Worm (Caenorhabditis elegans) whole organism, late embryonic: Measurements from ENCODE around the gene math-14.

ENCODE experiments used
- C38D4.7 ChIP-seq: fragments of 200-800 bp; sonication (Bioruptor generic); optimal IDR thresholded peaks from 2 replicates; lab custom pipeline; 2018; ENCODE audit warnings: mild to moderate bottlenecking, missing genetic modification characterization, moderate library complexity, missing compliant biosample characterization
- K02D7.2 ChIP-seq: sonication (generic microtip); optimal IDR thresholded peaks from 2 replicates; lab custom pipeline; 2017; ENCODE audit warnings: mild to moderate bottlenecking, missing genetic modification characterization, missing compliant biosample characterization
- Y22D7AL.16 ChIP-seq: sonication (generic microtip); optimal IDR thresholded peaks from 2 replicates; lab custom pipeline; 2016; ENCODE audit warnings: missing genetic modification characterization, missing compliant biosample characterization
- ahr-1 ChIP-seq: sonication (generic microtip); optimal IDR thresholded peaks from 2 replicates; lab custom pipeline; 2016; ENCODE audit warnings: missing genetic modification characterization, missing compliant biosample characterization
- ama-1 ChIP-seq: fragments of 150-350 bp; optimal IDR thresholded peaks from 2 replicates; lab custom pipeline; 2014
- ceh-14 ChIP-seq: sonication (generic microtip); optimal IDR thresholded peaks from 2 replicates; lab custom pipeline; 2016; ENCODE audit warnings: missing genotype, missing genetic modification characterization, missing compliant biosample characterization
- ceh-19 ChIP-seq: fragments of 200-800 bp; sonication (Bioruptor generic); optimal IDR thresholded peaks from 2 replicates; lab custom pipeline; 2018; ENCODE audit warnings: mild to moderate bottlenecking, missing genetic modification characterization, missing compliant biosample characterization
- ceh-2 ChIP-seq: sonication (generic microtip); optimal IDR thresholded peaks from 2 replicates; lab custom pipeline; 2016; ENCODE audit warnings: missing genotype, missing genetic modification characterization, missing compliant biosample characterization
- ceh-22 ChIP-seq: sonication (generic microtip); optimal IDR thresholded peaks from 2 replicates; lab custom pipeline; 2017; ENCODE audit warnings: missing biosample characterization, missing genetic modification characterization
- ceh-24 ChIP-seq: sonication (generic microtip); optimal IDR thresholded peaks from 2 replicates; lab custom pipeline; 2016; ENCODE audit warnings: mild to moderate bottlenecking, missing genetic modification characterization, missing compliant biosample characterization
- ceh-31 ChIP-seq: sonication (generic microtip); optimal IDR thresholded peaks from 2 replicates; lab custom pipeline; 2016; ENCODE audit warnings: missing genetic modification characterization, missing compliant biosample characterization
- ceh-45 ChIP-seq: fragments of 200-800 bp; sonication (Bioruptor generic); IDR thresholded peaks from 2 replicates; pipeline ENCODE4 v1.3.6; 2022; ENCODE audit warnings: missing genetic modification reagents, missing genetic modification characterization, missing compliant biosample characterization
- ceh-48 ChIP-seq: sonication (generic microtip); optimal IDR thresholded peaks from 2 replicates; lab custom pipeline; 2016; ENCODE audit warnings: missing genetic modification characterization, inconsistent platforms, missing compliant biosample characterization
- ceh-6 ChIP-seq: fragments of 200-800 bp; sonication (Bioruptor generic); optimal IDR thresholded peaks from 2 replicates; lab custom pipeline; 2018; ENCODE audit warnings: mild to moderate bottlenecking, missing genetic modification characterization, missing compliant biosample characterization
- ceh-9 ChIP-seq: sonication (generic microtip); optimal IDR thresholded peaks from 2 replicates; lab custom pipeline; 2016; ENCODE audit warnings: mild to moderate bottlenecking, missing genetic modification characterization, inconsistent platforms, missing compliant biosample characterization
- che-1 ChIP-seq: sonication (generic microtip); optimal IDR thresholded peaks from 2 replicates; lab custom pipeline; 2016; ENCODE audit warnings: mild to moderate bottlenecking, missing genetic modification characterization, missing compliant biosample characterization
- elt-4 ChIP-seq: sonication (generic microtip); optimal IDR thresholded peaks from 2 replicates; lab custom pipeline; 2016; ENCODE audit warnings: missing genetic modification characterization, missing compliant biosample characterization
- fkh-10 ChIP-seq: fragments of 150-350 bp; optimal IDR thresholded peaks from 2 replicates; lab custom pipeline; 2014; ENCODE audit warnings: missing biosample characterization, missing genetic modification reagents, missing genetic modification characterization
- fkh-6 ChIP-seq: sonication (generic microtip); optimal IDR thresholded peaks from 2 replicates; lab custom pipeline; 2016; ENCODE audit warnings: missing genetic modification characterization, missing compliant biosample characterization
- hlh-13 ChIP-seq: fragments of 200-800 bp; sonication (Bioruptor generic); optimal IDR thresholded peaks from 2 replicates; lab custom pipeline; 2018; ENCODE audit warnings: mild to moderate bottlenecking, missing genetic modification characterization, missing compliant biosample characterization
- hlh-30 ChIP-seq: sonication (generic microtip); optimal IDR thresholded peaks from 2 replicates; lab custom pipeline; 2017; ENCODE audit warnings: antibody characterized with exemption, missing genetic modification characterization, missing compliant biosample characterization; ENCODE audit not compliant: insufficient read depth
- hlh-6 ChIP-seq: sonication (generic microtip); optimal IDR thresholded peaks from 2 replicates; lab custom pipeline; 2016; ENCODE audit warnings: missing genotype, missing genetic modification characterization, missing compliant biosample characterization
- lim-6 ChIP-seq: sonication (generic microtip); optimal IDR thresholded peaks from 2 replicates; lab custom pipeline; 2016; ENCODE audit warnings: missing genetic modification characterization, missing compliant biosample characterization
- lin-11 ChIP-seq: fragments of 200-800 bp; sonication (Bioruptor generic); optimal IDR thresholded peaks from 2 replicates; lab custom pipeline; 2018; ENCODE audit warnings: mild to moderate bottlenecking, missing genetic modification characterization, missing compliant biosample characterization
- mec-3 ChIP-seq: sonication (generic microtip); optimal IDR thresholded peaks from 2 replicates; lab custom pipeline; 2016; ENCODE audit warnings: borderline replicate concordance, missing genetic modification characterization, missing compliant biosample characterization
- nfya-1 ChIP-seq: sonication (generic microtip); optimal IDR thresholded peaks from 2 replicates; lab custom pipeline; 2017; ENCODE audit warnings: missing genetic modification characterization, mild to moderate bottlenecking, missing compliant biosample characterization, antibody characterized with exemption, moderate library complexity
- npax-4 ChIP-seq: sonication (generic microtip); optimal IDR thresholded peaks from 2 replicates; lab custom pipeline; 2016; ENCODE audit warnings: missing genetic modification characterization, missing compliant biosample characterization
- odd-2 ChIP-seq: sonication (generic microtip); optimal IDR thresholded peaks from 2 replicates; lab custom pipeline; 2017; ENCODE audit warnings: antibody characterized with exemption, mild to moderate bottlenecking, missing genetic modification characterization, missing compliant biosample characterization
- pha-2 ChIP-seq: sonication (generic microtip); optimal IDR thresholded peaks from 2 replicates; lab custom pipeline; 2017; ENCODE audit warnings: mild to moderate bottlenecking, missing genetic modification characterization, missing compliant biosample characterization
- pha-4 ChIP-seq: fragments of 150-350 bp; optimal IDR thresholded peaks from 2 replicates; lab custom pipeline; 2018; ENCODE audit warnings: missing biosample characterization, missing genetic modification reagents, missing genetic modification characterization
- pqm-1 ChIP-seq: sonication (generic microtip); optimal IDR thresholded peaks from 2 replicates; lab custom pipeline; 2016; ENCODE audit warnings: missing genetic modification characterization, missing compliant biosample characterization
- pros-1 ChIP-seq: fragments of 150-350 bp; optimal IDR thresholded peaks from 2 replicates; lab custom pipeline; 2014; ENCODE audit warnings: missing biosample characterization, missing genetic modification reagents, missing genetic modification characterization
- ref-2 ChIP-seq: sonication (generic microtip); optimal IDR thresholded peaks from 2 replicates; lab custom pipeline; 2016; ENCODE audit warnings: missing genetic modification characterization, missing compliant biosample characterization
- rnt-1 ChIP-seq: sonication (generic microtip); optimal IDR thresholded peaks from 2 replicates; lab custom pipeline; 2016; ENCODE audit warnings: missing genetic modification characterization, missing compliant biosample characterization
- sdc-2 ChIP-seq: sonication (generic microtip); optimal IDR thresholded peaks from 2 replicates; lab custom pipeline; 2016; ENCODE audit warnings: missing genotype, missing genetic modification characterization, missing compliant biosample characterization
- sox-2 ChIP-seq: fragments of 200-800 bp; sonication (Bioruptor generic); IDR thresholded peaks from 2 replicates; pipeline ENCODE4 v1.3.6; 2022; ENCODE audit warnings: missing genetic modification reagents, missing genetic modification characterization, missing compliant biosample characterization
- tbx-2 ChIP-seq: sonication (generic microtip); optimal IDR thresholded peaks from 2 replicates; lab custom pipeline; 2016; ENCODE audit warnings: missing genetic modification characterization, missing compliant biosample characterization
- unc-3 ChIP-seq, 2 experiments: fragments of 200-800 bp in 1 of 2; sonication (Bioruptor generic) in 1 of 2; sonication (generic microtip) in 1 of 2; conservative IDR thresholded peaks in 1 of 2; optimal IDR thresholded peaks in 1 of 2; 2 replicates each; pipeline versions ENCODE4 v1.3.6 to Lab custom; 2016 to 2022; ENCODE audit warnings: missing compliant biosample characterization in 2 of 2, missing genetic modification characterization in 2 of 2, missing genetic modification reagents in 1 of 2
- unc-55 ChIP-seq: sonication (generic microtip); optimal IDR thresholded peaks from 2 replicates; lab custom pipeline; 2017; ENCODE audit warnings: missing biosample characterization, missing genetic modification reagents, missing genetic modification characterization
- unc-86 ChIP-seq: sonication (generic microtip); optimal IDR thresholded peaks from 2 replicates; lab custom pipeline; 2016; ENCODE audit warnings: missing genetic modification characterization, missing compliant biosample characterization
- zip-5 ChIP-seq: sonication (generic microtip); optimal IDR thresholded peaks from 2 replicates; lab custom pipeline; 2016; ENCODE audit warnings: missing genetic modification characterization, missing compliant biosample characterization

math-14 gene

ce11 chrII:1886379-1886778 is 17.2 kb downstream of the math-14 start, which contains the start of gene math-7:
Gene math-7 (minus strand): TSS chrII:1886479.
- TF ChIP-seq hlh-13 (GFP tag; lab: Kevin White, UChicago): no peak
- no peak for TF ChIP-seq ceh-9
- no peak for TF ChIP-seq ceh-31 (tag; lab: Kevin White, UChicago)
- no peak for TF ChIP-seq K02D7.2 (tag; lab: Kevin White, UChicago)
- no peak for TF ChIP-seq fkh-10
- no peak for TF ChIP-seq hlh-6 (tag; lab: Kevin White, UChicago)
- no peak for TF ChIP-seq ama-1 (lab: Kevin White, UChicago)
- TF ChIP-seq ceh-6 (GFP tag; lab: Kevin White, UChicago): no peak
- TF ChIP-seq sox-2 (GFP tag; lab: Robert Waterston, UW): no peak
- TF ChIP-seq lin-11: no peak

- no peak for TF ChIP-seq tbx-2 (tag; lab: Kevin White, UChicago)
- TF ChIP-seq sdc-2 (tag; lab: Kevin White, UChicago): no peak
- no peak for TF ChIP-seq K02D7.2 (tag; lab: Kevin White, UChicago)
- no peak for TF ChIP-seq zip-5
- TF ChIP-seq ceh-24 (tag; lab: Kevin White, UChicago): no peak
- TF ChIP-seq ceh-48: no peak
- no peak for TF ChIP-seq hlh-30 (tag; lab: Kevin White, UChicago)
- TF ChIP-seq fkh-10: no peak
- TF ChIP-seq, all 69 proteins: peak for 0
Measured at ce11 chrII:1889071-1889470, 19.9 kb downstream of the math-14 start, which contains the start of gene math-8. Gene math-8 (minus strand): TSS chrII:1889171.

DNA sequence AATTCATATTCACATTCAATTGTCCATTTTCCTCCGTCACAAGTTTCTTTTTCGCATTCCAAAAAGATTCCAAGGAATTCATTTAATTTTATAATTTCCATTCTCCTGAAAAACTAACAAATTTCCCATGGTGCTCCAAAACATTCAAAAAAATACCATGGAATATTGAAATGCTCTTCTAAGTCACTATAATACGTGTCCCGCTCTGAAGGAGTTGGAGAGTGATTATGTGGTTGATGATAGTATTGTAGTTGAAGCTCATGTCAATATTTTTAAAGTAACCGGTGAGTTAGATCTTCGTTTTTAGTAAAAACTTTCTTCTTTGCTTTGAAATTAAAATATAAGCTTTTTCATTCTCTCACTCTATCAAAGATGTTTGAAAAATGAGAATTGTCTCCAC is 21.5 kb downstream of the math-14 start, which contains the start of gene math-9:
Gene math-9, minus strand, starts transcription at position 101 of the 400 bp plus-strand sequence.
- no peak for TF ChIP-seq elt-4 (tag; lab: Kevin White, UChicago)
- TF ChIP-seq ceh-9: no peak
- TF ChIP-seq ceh-2 (tag; lab: Kevin White, UChicago): no peak
- TF ChIP-seq hlh-30 (tag; lab: Kevin White, UChicago): no peak
- no peak for TF ChIP-seq pros-1 (tag; lab: Kevin White, UChicago)
- no peak for TF ChIP-seq che-1 (tag; lab: Kevin White, UChicago)
- no peak for TF ChIP-seq hlh-6 (tag; lab: Kevin White, UChicago)
- TF ChIP-seq zip-5: no peak
- no peak for TF ChIP-seq ceh-19 (GFP tag; lab: Kevin White, UChicago)
- TF ChIP-seq ceh-45 (GFP tag; lab: Robert Waterston, UW): no peak
- TF ChIP-seq K02D7.2 (tag; lab: Kevin White, UChicago): no peak
- no peak for TF ChIP-seq pha-2 (tag; lab: Kevin White, UChicago)
- no peak for TF ChIP-seq fkh-10

- no peak for TF ChIP-seq ceh-31 (tag; lab: Kevin White, UChicago)
- TF ChIP-seq hlh-6 (tag; lab: Kevin White, UChicago): no peak
- TF ChIP-seq C38D4.7: no peak
- no peak for TF ChIP-seq ceh-22 (tag; lab: Kevin White, UChicago)
- no peak for TF ChIP-seq odd-2 (tag; lab: Kevin White, UChicago)
- no peak for TF ChIP-seq rnt-1
- no peak for TF ChIP-seq hlh-13 (GFP tag; lab: Kevin White, UChicago)
- TF ChIP-seq sox-2 (GFP tag; lab: Robert Waterston, UW): no peak
- TF ChIP-seq ref-2: no peak
- TF ChIP-seq Y22D7AL.16 (tag; lab: Kevin White, UChicago): no peak
- TF ChIP-seq fkh-6 (tag; lab: Kevin White, UChicago): no peak
- no peak for TF ChIP-seq ahr-1
- TF ChIP-seq ceh-48: no peak
- TF ChIP-seq pha-4 (tag; lab: Kevin White, UChicago): no peak
- TF ChIP-seq ceh-14 (tag; lab: Kevin White, UChicago): no peak
- TF ChIP-seq ceh-2 (tag; lab: Kevin White, UChicago): no peak
- TF ChIP-seq che-1 (tag; lab: Kevin White, UChicago): no peak
- no peak for TF ChIP-seq hlh-30 (tag; lab: Kevin White, UChicago)
Measured at ce11 chrII:1893912-1894311, 24.7 kb downstream of the math-14 start, which contains the start of gene C16C4.1. Gene C16C4.1 (plus strand): TSS chrII:1894212.

DNA sequence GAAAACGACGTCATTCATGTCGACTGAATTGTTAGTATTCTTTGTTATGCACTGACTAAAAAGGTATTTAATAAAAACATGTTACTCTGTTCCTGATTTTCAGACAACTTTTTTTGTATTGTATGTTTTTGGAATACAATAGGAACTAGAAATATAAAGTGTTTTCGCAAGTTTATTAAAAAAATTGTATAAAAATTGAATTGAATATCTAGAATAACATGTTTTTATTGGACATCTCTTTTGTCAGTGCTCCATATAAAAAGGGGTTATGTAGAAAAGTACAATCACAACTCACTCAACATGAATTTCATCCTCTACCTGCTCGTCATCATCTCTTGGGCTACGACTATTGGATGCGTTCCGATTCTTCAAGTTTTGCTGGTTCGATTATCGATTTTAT is 26.1 kb downstream of the math-14 start, which contains the start of gene C46F9.5:
Gene C46F9.5, plus strand, starts transcription at position 301 of the 400 bp plus-strand sequence.
- TF ChIP-seq nfya-1 (no peak), fkh-10 (no peak), unc-55 (GFP tag; lab: Kevin White, UChicago) (no peak), mec-3 (tag; lab: Kevin White, UChicago) (no peak), pha-2 (tag; lab: Kevin White, UChicago) (no peak), ceh-48 (no peak), unc-86 (tag; lab: Kevin White, UChicago) (no peak), lim-6 (tag; lab: Kevin White, UChicago) (no peak), hlh-30 (tag; lab: Kevin White, UChicago) (no peak), pqm-1 (tag; lab: Kevin White, UChicago) (no peak), npax-4 (tag; lab: Kevin White, UChicago) (no peak), unc-3 (GFP tag; conservative IDR thresholded peaks at IDR 0.05; lab: Robert Waterston, UW) (no peak), unc-3 (tag; optimal IDR thresholded peaks at IDR 0.05; lab: Kevin White, UChicago) (no peak)
- TF ChIP-seq, all 69 proteins: peak for 0
